Worm (Caenorhabditis elegans): ENCODE data around the gene fmo-1.

DNA sequence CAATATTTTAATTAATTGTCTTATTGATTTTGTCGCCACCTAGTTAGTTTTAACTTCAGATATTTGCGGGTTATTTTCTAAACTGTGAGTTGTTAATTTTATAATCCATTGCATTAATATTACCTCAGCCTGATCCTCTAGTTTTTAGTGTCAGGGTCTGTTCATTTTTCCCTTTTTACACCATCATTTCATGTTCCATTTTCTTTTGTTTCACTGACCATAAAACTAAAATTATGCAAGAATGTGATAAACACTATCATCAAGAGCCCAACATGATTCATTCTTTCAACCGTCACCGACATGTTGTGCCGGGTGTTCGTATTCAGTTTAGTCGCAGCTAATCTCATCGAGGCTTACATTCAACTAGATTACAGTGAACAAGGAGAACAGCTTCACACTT lies 22.7 kb upstream of the fmo-1 start, which contains the start of gene F56C4.2:
- no peak for TF ChIP-seq lsy-2 (tag; optimal IDR thresholded peaks at IDR 0.05)
- TF ChIP-seq nhr-77 (tag; optimal IDR thresholded peaks at IDR 0.05), result no peak
- no peak for TF ChIP-seq lin-13 (GFP tag; optimal IDR thresholded peaks at IDR 0.05)
- no peak for TF ChIP-seq ztf-11 (tag; optimal IDR thresholded peaks at IDR 0.05)
- no peak for TF ChIP-seq Y55F3AM.14 (GFP tag; optimal IDR thresholded peaks at IDR 0.05)
- no peak for TF ChIP-seq mab-5 (tag; optimal IDR thresholded peaks at IDR 0.05)
- no peak for TF ChIP-seq aly-2 (tag; optimal IDR thresholded peaks at IDR 0.05)
- TF ChIP-seq nhr-25 (tag; optimal IDR thresholded peaks at IDR 0.05), result no peak
- TF ChIP-seq sma-3 (GFP tag; optimal IDR thresholded peaks at IDR 0.05), result no peak
- no peak for TF ChIP-seq mdl-1 (tag; optimal IDR thresholded peaks at IDR 0.05)
- no peak for TF ChIP-seq fos-1 (tag; optimal IDR thresholded peaks at IDR 0.05)
- TF ChIP-seq elt-3 (tag; optimal IDR thresholded peaks at IDR 0.05), result no peak
